Worm (Caenorhabditis elegans): Measurements from ENCODE around the gene dnj-14.

The dnj-14 gene

DNA sequence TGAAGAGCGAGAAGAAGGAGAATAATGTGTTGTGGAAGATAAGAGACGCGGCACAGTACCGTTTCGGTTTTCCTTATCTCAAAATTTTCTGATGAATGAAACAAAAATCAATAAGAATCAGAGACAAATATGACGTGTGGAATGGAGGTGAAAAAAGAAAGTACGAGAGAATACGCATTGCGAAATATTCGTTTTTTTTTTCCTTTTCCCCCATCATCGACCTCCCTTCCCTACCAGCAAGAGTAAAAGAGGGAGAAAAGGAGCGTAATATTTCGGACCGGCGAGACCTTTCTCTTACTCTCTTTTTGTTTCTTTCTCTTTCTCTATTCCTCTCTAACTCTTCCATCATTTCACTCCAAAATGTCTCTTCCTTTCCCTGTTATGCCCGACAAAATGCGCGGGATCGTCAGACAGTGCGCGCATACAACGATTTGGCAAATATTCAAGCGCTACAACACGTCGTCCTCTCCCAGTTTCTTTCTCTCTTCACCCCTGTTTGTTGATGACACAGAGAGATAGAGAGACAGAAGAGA, 49.2 kb downstream of the dnj-14 start (continued):
- TF ChIP-seq zim-3 (tag; optimal IDR thresholded peaks at IDR 0.05) = no peak
- TF ChIP-seq snpc-4 (GFP tag; optimal IDR thresholded peaks at IDR 0.05) = no peak
- TF ChIP-seq snpc-4 (tag; optimal IDR thresholded peaks at IDR 0.05) = no peak
- TF ChIP-seq pha-4 (tag; optimal IDR thresholded peaks at IDR 0.05) = no peak
- no peak for TF ChIP-seq egl-18 (GFP tag; IDR thresholded peaks at IDR 0.05)
- 0 out of 2 replicates have a peak, but pooled peaks have one; percentile 38 for TF ChIP-seq ekl-4 (GFP tag; IDR thresholded peaks at IDR 0.05)
- TF ChIP-seq K11D2.4 (GFP tag; IDR thresholded peaks at IDR 0.05) = no peak
- no peak for TF ChIP-seq B0019.2 (GFP tag; conservative IDR thresholded peaks at IDR 0.05)
- no peak for TF ChIP-seq rcor-1 (GFP tag; IDR thresholded peaks at IDR 0.05)
- TF ChIP-seq F55B11.4 (tag; optimal IDR thresholded peaks at IDR 0.05; ENCODE audit: borderline replicate concordance, insufficient read depth) = no peak
- TF ChIP-seq ztf-25 (GFP tag; IDR thresholded peaks at IDR 0.05) = no peak
- peak; percentile 47; the same call in 1 of the 2 replicates for TF ChIP-seq dox-1 (GFP tag; IDR thresholded peaks at IDR 0.05)
- TF ChIP-seq hmg-20 (GFP tag; IDR thresholded peaks at IDR 0.05) = no peak
- no peak for TF ChIP-seq Y53F4B.3 (GFP tag; IDR thresholded peaks at IDR 0.05)
- TF ChIP-seq ceh-27 (GFP tag; optimal IDR thresholded peaks at IDR 0.05) = peak; percentile 45
- TF ChIP-seq mes-4 (tag; optimal IDR thresholded peaks at IDR 0.05) = no peak

ce11 chrX:4660268-4660880, 51.2 kb downstream of the dnj-14 start, which contains the start of gene nhr-45:
TSS of gene nhr-45 (minus strand) at chrX:4660318.
- TF ChIP-seq F52B5.7 (tag; optimal IDR thresholded peaks at IDR 0.05) (no peak), nhr-80 (tag; optimal IDR thresholded peaks at IDR 0.05) (peak; percentile 55)

All from whole organism, young adult.